Fruit fly (Drosophila melanogaster) whole organism, prepupa: ENCODE results near the gene Mst84Dd.

Experiments
- Blimp-1 ChIP-seq: fragments of 200-800 bp; sonication (Bioruptor generic); optimal IDR thresholded peaks from 3 replicates; lab custom pipeline; 2017; ENCODE audit warnings: missing biosample characterization, missing genetic modification characterization, mild to moderate bottlenecking, moderate library complexity, missing genetic modification reagents
- CG11294 ChIP-seq: fragments of 200-800 bp; sonication (Bioruptor generic); IDR thresholded peaks from 2 replicates; pipeline ENCODE4 v1.3.6; 2022; ENCODE audit warnings: missing biosample characterization, missing genetic modification characterization
- CG34406 ChIP-seq: fragments of 200-800 bp; sonication (Bioruptor generic); optimal IDR thresholded peaks from 3 replicates; lab custom pipeline; 2016; ENCODE audit warnings: missing biosample characterization, missing genetic modification characterization
- Ets96B ChIP-seq: fragments of 200-800 bp; optimal IDR thresholded peaks from 2 replicates; lab custom pipeline; 2019; ENCODE audit warnings: missing biosample characterization, mild to moderate bottlenecking, missing genetic modification characterization, moderate library complexity
- Met ChIP-seq: fragments of 200-800 bp; sonication (Bioruptor generic); optimal IDR thresholded peaks from 3 replicates; lab custom pipeline; 2016; ENCODE audit warnings: missing biosample characterization, missing genetic modification characterization
- OdsH ChIP-seq: fragments of 200-800 bp; sonication (Bioruptor generic); optimal IDR thresholded peaks from 3 replicates; lab custom pipeline; 2016; ENCODE audit warnings: missing biosample characterization, missing genetic modification characterization
- cyc ChIP-seq: fragments of 200-800 bp; sonication (Bioruptor generic); optimal IDR thresholded peaks from 3 replicates; lab custom pipeline; 2016; ENCODE audit warnings: missing biosample characterization, missing genetic modification characterization
- esn ChIP-seq: fragments of 200-800 bp; sonication (Bioruptor generic); optimal IDR thresholded peaks from 2 replicates; lab custom pipeline; 2016; ENCODE audit warnings: missing biosample characterization, mild to moderate bottlenecking, missing genetic modification characterization, moderate library complexity
- spab ChIP-seq: fragments of 200-800 bp; sonication (Bioruptor generic); optimal IDR thresholded peaks from 2 replicates; lab custom pipeline; 2017; ENCODE audit warnings: missing biosample characterization, mild to moderate bottlenecking, missing genetic modification characterization, missing genetic modification reagents
- vri ChIP-seq: fragments of 200-800 bp; sonication (Bioruptor generic); optimal IDR thresholded peaks from 3 replicates; lab custom pipeline; 2016; ENCODE audit warnings: missing biosample characterization, mild to moderate bottlenecking, missing genetic modification characterization

DNA sequence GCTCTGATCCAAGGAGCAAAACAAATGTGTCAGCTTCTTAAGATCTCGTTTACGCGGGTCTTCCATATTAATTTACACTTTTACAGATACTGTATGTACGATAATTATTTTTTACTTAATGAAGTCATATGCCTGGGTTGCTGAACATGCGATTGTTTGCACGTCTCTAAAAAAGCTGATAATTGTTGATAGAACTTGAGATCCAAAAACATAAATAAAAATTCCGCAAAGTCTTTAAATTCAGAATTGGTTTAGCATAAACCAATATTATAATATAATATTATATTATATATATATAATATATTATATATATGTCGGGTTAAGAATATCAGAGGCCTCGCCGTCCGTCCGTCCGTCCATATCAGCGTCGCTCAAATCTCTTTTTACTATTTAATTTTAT, 14.1 kb downstream of the Mst84Dd start, which contains the start of gene CG43290:
- TF ChIP-seq Met (GFP tag; lab: Kevin White, UChicago) = no peak
- no peak for TF ChIP-seq esn (GFP tag; lab: Kevin White, UChicago)
- TF ChIP-seq OdsH (GFP tag; lab: Kevin White, UChicago) = no peak
- no peak for TF ChIP-seq spab (GFP tag; lab: Kevin White, UChicago)
- no peak for TF ChIP-seq CG34406 (GFP tag; lab: Kevin White, UChicago)
- no peak for TF ChIP-seq vri (GFP tag; lab: Kevin White, UChicago)
- TF ChIP-seq cyc (GFP tag; lab: Kevin White, UChicago) = no peak
- TF ChIP-seq Blimp-1 = no peak
- TF ChIP-seq CG11294 = no peak
- no peak for TF ChIP-seq Ets96B
